Worm (Caenorhabditis elegans) whole organism, L4/young adult: Measurements from ENCODE around the gene E03H12.4.

Experiments
- dao-5 ChIP-seq: sonication (generic microtip); optimal IDR thresholded peaks from 2 replicates; lab custom pipeline; 2016; ENCODE audit warnings: missing genotype, missing genetic modification characterization, moderate library complexity, missing compliant biosample characterization
- him-1 ChIP-seq: sonication (generic microtip); optimal IDR thresholded peaks from 2 replicates; lab custom pipeline; 2016; ENCODE audit warnings: missing genotype, missing genetic modification reagents, missing genetic modification characterization, missing compliant biosample characterization

DNA sequence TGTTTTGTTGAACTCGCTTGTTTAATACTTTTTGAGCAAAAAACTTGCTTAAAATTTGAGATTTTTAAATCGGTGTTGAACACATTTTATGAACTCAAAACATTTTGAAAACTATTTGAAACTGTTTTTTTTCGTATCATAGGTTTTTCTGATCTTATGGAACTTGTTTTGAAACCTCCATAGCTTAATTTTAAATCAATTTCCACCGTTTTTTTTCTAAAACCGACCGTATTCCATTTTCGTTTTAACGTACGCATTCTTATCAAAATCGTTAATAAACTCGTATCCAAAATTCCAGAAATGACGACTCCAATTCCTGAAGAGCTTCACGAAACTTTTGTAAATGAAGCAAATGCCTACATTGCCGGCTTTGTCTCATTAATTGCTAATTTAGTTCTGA, 26.0 kb downstream of the E03H12.4 start, which contains the start of gene srm-2:
- TF ChIP-seq him-1 (no peak), dao-5 (no peak)
